Worm (Caenorhabditis elegans) whole organism, late embryonic: ENCODE measurements around the gene eif-2Bgamma.
A peak's percentile ranks its signal among the peaks of the same experiment; 100 is the strongest.

Experiments
- C08G9.2 ChIP-seq: sonication (generic microtip); optimal IDR thresholded peaks from 2 replicates; lab custom pipeline; 2016; ENCODE audit warnings: mild to moderate bottlenecking, missing genetic modification characterization, moderate library complexity, missing compliant biosample characterization
- C38D4.7 ChIP-seq: fragments of 200-800 bp; sonication (Bioruptor generic); optimal IDR thresholded peaks from 2 replicates; lab custom pipeline; 2018; ENCODE audit warnings: mild to moderate bottlenecking, missing genetic modification characterization, moderate library complexity, missing compliant biosample characterization
- F13H6.1 ChIP-seq: sonication (generic microtip); optimal IDR thresholded peaks from 2 replicates; lab custom pipeline; 2016; ENCODE audit warnings: missing genetic modification characterization, missing compliant biosample characterization
- K09A11.1 ChIP-seq: sonication (generic microtip); optimal IDR thresholded peaks from 2 replicates; lab custom pipeline; 2017; ENCODE audit warnings: antibody characterized with exemption, mild to moderate bottlenecking, missing genetic modification characterization, missing compliant biosample characterization; ENCODE audit not compliant: insufficient read depth
- T23F11.4 ChIP-seq: fragments of 200-800 bp; sonication (Bioruptor generic); optimal IDR thresholded peaks from 2 replicates; lab custom pipeline; 2018; ENCODE audit warnings: mild to moderate bottlenecking, missing genetic modification characterization, missing compliant biosample characterization
- Y22D7AL.16 ChIP-seq: sonication (generic microtip); optimal IDR thresholded peaks from 2 replicates; lab custom pipeline; 2016; ENCODE audit warnings: missing genetic modification characterization, missing compliant biosample characterization
- ahr-1 ChIP-seq: sonication (generic microtip); optimal IDR thresholded peaks from 2 replicates; lab custom pipeline; 2016; ENCODE audit warnings: missing genetic modification characterization, missing compliant biosample characterization
- ama-1 ChIP-seq: fragments of 150-350 bp; optimal IDR thresholded peaks from 2 replicates; lab custom pipeline; 2014
- ceh-14 ChIP-seq: sonication (generic microtip); optimal IDR thresholded peaks from 2 replicates; lab custom pipeline; 2016; ENCODE audit warnings: missing genotype, missing genetic modification characterization, missing compliant biosample characterization
- ceh-18 ChIP-seq: sonication (generic microtip); optimal IDR thresholded peaks from 2 replicates; lab custom pipeline; 2016; ENCODE audit warnings: missing genetic modification characterization, missing compliant biosample characterization
- ceh-2 ChIP-seq: sonication (generic microtip); optimal IDR thresholded peaks from 2 replicates; lab custom pipeline; 2016; ENCODE audit warnings: missing genotype, missing genetic modification characterization, missing compliant biosample characterization
- ceh-22 ChIP-seq: sonication (generic microtip); optimal IDR thresholded peaks from 2 replicates; lab custom pipeline; 2017; ENCODE audit warnings: missing biosample characterization, missing genetic modification characterization
- ceh-24 ChIP-seq: sonication (generic microtip); optimal IDR thresholded peaks from 2 replicates; lab custom pipeline; 2016; ENCODE audit warnings: mild to moderate bottlenecking, missing genetic modification characterization, missing compliant biosample characterization
- ceh-30 ChIP-seq: fragments of 150-350 bp; optimal IDR thresholded peaks from 2 replicates; lab custom pipeline; 2014; ENCODE audit warnings: missing biosample characterization, missing genetic modification characterization
- ceh-31 ChIP-seq: sonication (generic microtip); optimal IDR thresholded peaks from 2 replicates; lab custom pipeline; 2016; ENCODE audit warnings: missing genetic modification characterization, missing compliant biosample characterization
- ceh-48 ChIP-seq: sonication (generic microtip); optimal IDR thresholded peaks from 2 replicates; lab custom pipeline; 2016; ENCODE audit warnings: missing genetic modification characterization, inconsistent platforms, missing compliant biosample characterization
- ceh-6 ChIP-seq: fragments of 200-800 bp; sonication (Bioruptor generic); optimal IDR thresholded peaks from 2 replicates; lab custom pipeline; 2018; ENCODE audit warnings: mild to moderate bottlenecking, missing genetic modification characterization, missing compliant biosample characterization
- dmd-4 ChIP-seq: sonication (generic microtip); optimal IDR thresholded peaks from 2 replicates; lab custom pipeline; 2016; ENCODE audit warnings: borderline replicate concordance, missing genetic modification characterization, missing compliant biosample characterization
- dve-1 ChIP-seq: sonication (generic microtip); optimal IDR thresholded peaks from 2 replicates; lab custom pipeline; 2017; ENCODE audit warnings: antibody characterized with exemption, mild to moderate bottlenecking, missing genetic modification characterization, missing compliant biosample characterization
- elt-4 ChIP-seq: sonication (generic microtip); optimal IDR thresholded peaks from 2 replicates; lab custom pipeline; 2016; ENCODE audit warnings: missing genetic modification characterization, missing compliant biosample characterization
- fax-1 ChIP-seq: sonication (generic microtip); optimal IDR thresholded peaks from 2 replicates; lab custom pipeline; 2016; ENCODE audit warnings: missing genotype, missing genetic modification characterization, missing compliant biosample characterization
- fkh-10 ChIP-seq: fragments of 150-350 bp; optimal IDR thresholded peaks from 2 replicates; lab custom pipeline; 2014; ENCODE audit warnings: missing biosample characterization, missing genetic modification reagents, missing genetic modification characterization
- fkh-6 ChIP-seq: sonication (generic microtip); optimal IDR thresholded peaks from 2 replicates; lab custom pipeline; 2016; ENCODE audit warnings: missing genetic modification characterization, missing compliant biosample characterization
- gmeb-2 ChIP-seq: sonication (generic microtip); optimal IDR thresholded peaks from 2 replicates; lab custom pipeline; 2016; ENCODE audit warnings: missing genetic modification characterization, inconsistent platforms, missing compliant biosample characterization
- hlh-13 ChIP-seq: fragments of 200-800 bp; sonication (Bioruptor generic); optimal IDR thresholded peaks from 2 replicates; lab custom pipeline; 2018; ENCODE audit warnings: mild to moderate bottlenecking, missing genetic modification characterization, missing compliant biosample characterization
- hlh-15 ChIP-seq: sonication (generic microtip); optimal IDR thresholded peaks from 2 replicates; lab custom pipeline; 2016; ENCODE audit warnings: missing genetic modification characterization, missing compliant biosample characterization
- hlh-30 ChIP-seq: sonication (generic microtip); optimal IDR thresholded peaks from 2 replicates; lab custom pipeline; 2017; ENCODE audit warnings: antibody characterized with exemption, missing genetic modification characterization, missing compliant biosample characterization; ENCODE audit not compliant: insufficient read depth
- lim-6 ChIP-seq: sonication (generic microtip); optimal IDR thresholded peaks from 2 replicates; lab custom pipeline; 2016; ENCODE audit warnings: missing genetic modification characterization, missing compliant biosample characterization
- lin-11 ChIP-seq: fragments of 200-800 bp; sonication (Bioruptor generic); optimal IDR thresholded peaks from 2 replicates; lab custom pipeline; 2018; ENCODE audit warnings: mild to moderate bottlenecking, missing genetic modification characterization, missing compliant biosample characterization
- nfya-1 ChIP-seq: sonication (generic microtip); optimal IDR thresholded peaks from 2 replicates; lab custom pipeline; 2017; ENCODE audit warnings: missing genetic modification characterization, mild to moderate bottlenecking, missing compliant biosample characterization, antibody characterized with exemption, moderate library complexity
- nhr-11 ChIP-seq: fragments of 150-350 bp; optimal IDR thresholded peaks from 2 replicates; lab custom pipeline; 2014; ENCODE audit warnings: missing biosample characterization, missing genetic modification characterization
- nhr-232 ChIP-seq: sonication (generic microtip); optimal IDR thresholded peaks from 2 replicates; lab custom pipeline; 2016; ENCODE audit warnings: missing genetic modification characterization, missing compliant biosample characterization
- odd-2 ChIP-seq: sonication (generic microtip); optimal IDR thresholded peaks from 2 replicates; lab custom pipeline; 2017; ENCODE audit warnings: antibody characterized with exemption, mild to moderate bottlenecking, missing genetic modification characterization, missing compliant biosample characterization
- pqm-1 ChIP-seq: sonication (generic microtip); optimal IDR thresholded peaks from 2 replicates; lab custom pipeline; 2016; ENCODE audit warnings: missing genetic modification characterization, missing compliant biosample characterization
- pros-1 ChIP-seq: fragments of 150-350 bp; optimal IDR thresholded peaks from 2 replicates; lab custom pipeline; 2014; ENCODE audit warnings: missing biosample characterization, missing genetic modification reagents, missing genetic modification characterization
- ref-2 ChIP-seq: sonication (generic microtip); optimal IDR thresholded peaks from 2 replicates; lab custom pipeline; 2016; ENCODE audit warnings: missing genetic modification characterization, missing compliant biosample characterization
- rnt-1 ChIP-seq: sonication (generic microtip); optimal IDR thresholded peaks from 2 replicates; lab custom pipeline; 2016; ENCODE audit warnings: missing genetic modification characterization, missing compliant biosample characterization
- sdc-2 ChIP-seq: sonication (generic microtip); optimal IDR thresholded peaks from 2 replicates; lab custom pipeline; 2016; ENCODE audit warnings: missing genotype, missing genetic modification characterization, missing compliant biosample characterization
- sox-4 ChIP-seq: sonication (generic microtip); optimal IDR thresholded peaks from 2 replicates; lab custom pipeline; 2017; ENCODE audit warnings: mild to moderate bottlenecking, missing genetic modification characterization, inconsistent platforms, missing compliant biosample characterization
- tbx-2 ChIP-seq: sonication (generic microtip); optimal IDR thresholded peaks from 2 replicates; lab custom pipeline; 2016; ENCODE audit warnings: missing genetic modification characterization, missing compliant biosample characterization
- tbx-7 ChIP-seq: sonication (generic microtip); optimal IDR thresholded peaks from 2 replicates; lab custom pipeline; 2016; ENCODE audit warnings: missing genotype, missing genetic modification characterization, missing compliant biosample characterization
- ttx-3 ChIP-seq: sonication (generic microtip); optimal IDR thresholded peaks from 2 replicates; lab custom pipeline; 2016; ENCODE audit warnings: missing genetic modification reagents, missing genetic modification characterization, missing compliant biosample characterization
- unc-3 ChIP-seq, 2 experiments: fragments of 200-800 bp in 1 of 2; sonication (Bioruptor generic) in 1 of 2; sonication (generic microtip) in 1 of 2; conservative IDR thresholded peaks in 1 of 2; optimal IDR thresholded peaks in 1 of 2; 2 replicates each; pipeline versions ENCODE4 v1.3.6 to Lab custom; 2016 to 2022; ENCODE audit warnings: missing compliant biosample characterization in 2 of 2, missing genetic modification characterization in 2 of 2, missing genetic modification reagents in 1 of 2
- unc-42 ChIP-seq: sonication (generic microtip); optimal IDR thresholded peaks from 2 replicates; lab custom pipeline; 2016; ENCODE audit warnings: missing genotype, missing genetic modification characterization, missing compliant biosample characterization
- zip-5 ChIP-seq: sonication (generic microtip); optimal IDR thresholded peaks from 2 replicates; lab custom pipeline; 2016; ENCODE audit warnings: missing genetic modification characterization, missing compliant biosample characterization
- ztf-16 ChIP-seq: sonication (generic microtip); optimal IDR thresholded peaks from 2 replicates; lab custom pipeline; 2017; ENCODE audit warnings: missing genetic modification characterization, missing compliant biosample characterization

The eif-2Bgamma gene

DNA sequence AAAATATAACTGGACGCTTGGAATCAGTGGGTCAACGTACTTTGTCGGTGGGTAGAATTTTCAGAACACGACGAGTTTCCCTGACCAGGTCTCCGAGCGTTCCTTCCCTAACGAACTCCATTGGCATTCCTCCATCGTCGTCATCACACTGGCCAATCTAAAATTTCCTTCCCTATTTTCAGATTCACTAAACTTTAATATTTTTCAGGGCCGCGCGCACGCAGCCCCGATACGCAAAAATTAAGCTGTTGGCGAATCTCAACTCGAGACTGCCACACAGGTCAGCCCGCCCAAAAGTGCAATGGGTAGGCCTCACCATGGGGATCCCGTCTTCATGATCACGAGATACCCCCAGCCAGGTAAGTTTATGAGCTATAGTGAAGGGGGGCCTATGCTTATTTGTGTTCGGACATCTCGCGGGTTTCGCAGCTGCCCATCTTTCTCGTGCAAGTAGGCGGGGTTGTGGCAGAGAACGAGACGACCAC, 785 bp upstream of the eif-2Bgamma start (continued):
- TF ChIP-seq tbx-2 (tag; lab: Kevin White, UChicago) (peak; percentile 55), unc-3 (GFP tag; conservative IDR thresholded peaks at IDR 0.05; lab: Robert Waterston, UW) (no peak), unc-3 (tag; optimal IDR thresholded peaks at IDR 0.05; lab: Kevin White, UChicago) (no peak), tbx-7 (tag; lab: Kevin White, UChicago) (peak; percentile 21), pros-1 (tag; lab: Kevin White, UChicago) (no peak), zip-5 (tag; lab: Kevin White, UChicago) (no peak), ceh-18 (tag; lab: Kevin White, UChicago) (peak; percentile 7), ceh-31 (tag; lab: Kevin White, UChicago) (peak; percentile 36), dmd-4 (tag; lab: Kevin White, UChicago) (no peak), elt-4 (tag; lab: Kevin White, UChicago) (no peak), F13H6.1 (tag; lab: Kevin White, UChicago) (no peak), Y22D7AL.16 (tag; lab: Kevin White, UChicago) (no peak), unc-42 (tag; lab: Kevin White, UChicago) (no peak), hlh-13 (no peak), gmeb-2 (tag; lab: Kevin White, UChicago) (no peak), T23F11.4 (GFP tag; lab: Kevin White, UChicago) (no peak), fax-1 (tag; lab: Kevin White, UChicago) (no peak), dve-1 (tag; lab: Kevin White, UChicago) (peak; percentile 26), hlh-30 (tag; lab: Kevin White, UChicago) (peak; percentile 92), ceh-48 (tag; lab: Kevin White, UChicago) (no peak), ama-1 (lab: Kevin White, UChicago) (peak; percentile 97), ceh-14 (no peak), rnt-1 (tag; lab: Kevin White, UChicago) (peak; percentile 32), fkh-10 (GFP tag; lab: Kevin White, UChicago) (no peak), nhr-232 (tag; lab: Kevin White, UChicago) (no peak), ahr-1 (tag; lab: Kevin White, UChicago) (no peak), nhr-11 (tag; lab: Kevin White, UChicago) (no peak), K09A11.1 (no peak), lin-11 (no peak), ceh-22 (tag; lab: Kevin White, UChicago) (no peak), ttx-3 (tag; lab: Kevin White, UChicago) (no peak), hlh-15 (tag; lab: Kevin White, UChicago) (no peak), ztf-16 (no peak), C08G9.2 (tag; lab: Kevin White, UChicago) (no peak), ceh-24 (no peak), lim-6 (tag; lab: Kevin White, UChicago) (no peak), odd-2 (tag; lab: Kevin White, UChicago) (no peak), nfya-1 (tag; lab: Kevin White, UChicago) (peak; percentile 37), C38D4.7 (GFP tag; lab: Kevin White, UChicago) (peak; percentile 0), ref-2 (peak; percentile 64), fkh-6 (tag; lab: Kevin White, UChicago) (no peak), sox-4 (no peak), ceh-2 (peak; percentile 32), ceh-6 (no peak), ceh-30 (no peak), pqm-1 (no peak), sdc-2 (tag; lab: Kevin White, UChicago) (peak; percentile 31)
- TF ChIP-seq, all 69 proteins: peak for 20
